Fruit fly (Drosophila melanogaster) whole organism, adult: ENCODE results near the gene ems.
A peak's percentile ranks its signal among the peaks of the same experiment; 100 is the strongest.

Experiments
- CG11617 ChIP-seq: fragments of 200-800 bp; sonication (Bioruptor generic); optimal IDR thresholded peaks from 2 replicates; lab custom pipeline; 2017; ENCODE audit warnings: mild to moderate bottlenecking, missing biosample characterization, missing genetic modification reagents, missing genetic modification characterization
- CG12768 ChIP-seq: fragments of 200-800 bp; sonication (Bioruptor generic); optimal IDR thresholded peaks from 2 replicates; lab custom pipeline; 2017; ENCODE audit warnings: missing biosample characterization, missing genetic modification characterization, mild to moderate bottlenecking, moderate library complexity, missing genetic modification reagents
- CG14711 ChIP-seq: fragments of 200-800 bp; sonication (Bioruptor generic); optimal IDR thresholded peaks from 2 replicates; lab custom pipeline; 2018; ENCODE audit warnings: missing biosample characterization, mild to moderate bottlenecking, missing genetic modification characterization, moderate library complexity
- CG1620 ChIP-seq: fragments of 200-800 bp; sonication (Bioruptor generic); optimal IDR thresholded peaks from 2 replicates; lab custom pipeline; 2016; ENCODE audit warnings: missing biosample characterization, missing genetic modification characterization
- CG33017 ChIP-seq: fragments of 200-800 bp; sonication (Bioruptor generic); optimal IDR thresholded peaks from 2 replicates; lab custom pipeline; 2018; ENCODE audit warnings: missing biosample characterization, mild to moderate bottlenecking, missing genetic modification characterization, moderate library complexity
- CG5204 ChIP-seq: fragments of 200-800 bp; sonication (Bioruptor generic); optimal IDR thresholded peaks from 2 replicates; lab custom pipeline; 2016; ENCODE audit warnings: missing biosample characterization, missing genetic modification characterization
- CG7045 ChIP-seq: fragments of 200-800 bp; sonication (Bioruptor generic); optimal IDR thresholded peaks from 2 replicates; lab custom pipeline; 2017; ENCODE audit warnings: missing biosample characterization, mild to moderate bottlenecking, missing genetic modification characterization
- CG7101 ChIP-seq: fragments of 200-800 bp; sonication (Bioruptor generic); optimal IDR thresholded peaks from 2 replicates; lab custom pipeline; 2018; ENCODE audit warnings: missing biosample characterization, mild to moderate bottlenecking, missing genetic modification characterization, moderate library complexity
- Clk ChIP-seq: fragments of 200-800 bp; sonication (Bioruptor generic); optimal IDR thresholded peaks from 2 replicates; lab custom pipeline; 2017; ENCODE audit warnings: missing biosample characterization, missing genetic modification characterization
- Crg-1 ChIP-seq: fragments of 200-800 bp; sonication (Bioruptor generic); optimal IDR thresholded peaks from 2 replicates; lab custom pipeline; 2016; ENCODE audit warnings: missing biosample characterization, missing genetic modification characterization
- Hr96 ChIP-seq: fragments of 200-800 bp; sonication (Bioruptor generic); optimal IDR thresholded peaks from 2 replicates; lab custom pipeline; 2016; ENCODE audit warnings: missing biosample characterization, missing genetic modification characterization
- Mnt ChIP-seq: fragments of 200-800 bp; sonication (Bioruptor generic); optimal IDR thresholded peaks from 2 replicates; lab custom pipeline; 2016; ENCODE audit warnings: missing biosample characterization, mild to moderate bottlenecking, missing genetic modification characterization
- bab1 ChIP-seq: fragments of 200-800 bp; sonication (Bioruptor generic); optimal IDR thresholded peaks from 3 replicates; lab custom pipeline; 2019; ENCODE audit warnings: missing biosample characterization, mild to moderate bottlenecking, missing genetic modification characterization, moderate library complexity
- cic ChIP-seq: fragments of 200-800 bp; sonication (Bioruptor generic); optimal IDR thresholded peaks from 2 replicates; lab custom pipeline; 2017; ENCODE audit warnings: missing biosample characterization, mild to moderate bottlenecking, missing genetic modification characterization, moderate library complexity
- cnc ChIP-seq, 2 experiments: fragments of >200 bp; optimal IDR thresholded peaks; 2 replicates each; lab custom pipeline; 2017
- kay ChIP-seq: fragments of 200-800 bp; sonication (Bioruptor generic); peaks from one replicate; lab custom pipeline; 2016; ENCODE audit warnings: missing biosample characterization, missing genetic modification characterization, borderline replicate concordance
- ovo ChIP-seq: fragments of 200-800 bp; sonication (Bioruptor generic); optimal IDR thresholded peaks from 2 replicates; lab custom pipeline; 2016; ENCODE audit warnings: missing biosample characterization, missing genetic modification characterization
- pad ChIP-seq: fragments of 200-800 bp; sonication (Bioruptor generic); optimal IDR thresholded peaks from 3 replicates; lab custom pipeline; 2017; ENCODE audit warnings: missing biosample characterization, missing genetic modification characterization, mild to moderate bottlenecking, moderate library complexity, missing genetic modification reagents
- tj ChIP-seq: fragments of 200-800 bp; sonication (Bioruptor generic); optimal IDR thresholded peaks from 3 replicates; lab custom pipeline; 2017; ENCODE audit warnings: missing biosample characterization, mild to moderate bottlenecking, missing genetic modification characterization, moderate library complexity
- toe ChIP-seq: fragments of 200-800 bp; sonication (Bioruptor generic); optimal IDR thresholded peaks from 2 replicates; lab custom pipeline; 2016; ENCODE audit warnings: missing biosample characterization, missing genetic modification characterization

The ems gene

dm6 chr3R:13875438-13875861 is 26.2 kb upstream of the ems start:
- no peak for TF ChIP-seq CG7045
- TF ChIP-seq Clk: no peak
- no peak for TF ChIP-seq pad (GFP tag; lab: Kevin White, UChicago)
- no peak for TF ChIP-seq CG33017 (tag; lab: Kevin White, UChicago)
- TF ChIP-seq ovo: no peak
- no peak for TF ChIP-seq Hr96
- no peak for TF ChIP-seq toe (GFP tag; lab: Kevin White, UChicago)
- no peak for TF ChIP-seq cic (GFP tag; lab: Kevin White, UChicago)
- no peak for TF ChIP-seq bab1 (GFP tag; lab: Kevin White, UChicago)
- no peak for TF ChIP-seq CG7101
- TF ChIP-seq CG12768 (GFP tag; lab: Kevin White, UChicago): no peak
- no peak for TF ChIP-seq kay
- no peak for TF ChIP-seq tj (GFP tag; lab: Kevin White, UChicago)
- TF ChIP-seq CG11617: no peak
- no peak for TF ChIP-seq Mnt (GFP tag; lab: Kevin White, UChicago)
- TF ChIP-seq CG14711 (tag; lab: Kevin White, UChicago): no peak
- TF ChIP-seq Crg-1 (GFP tag; lab: Kevin White, UChicago): no peak
- TF ChIP-seq cnc (optimal IDR thresholded peaks at IDR 0.05; lab: Kevin White, UChicago): no peak
- TF ChIP-seq CG1620 (GFP tag; lab: Kevin White, UChicago): no peak
- TF ChIP-seq CG5204 (GFP tag; lab: Kevin White, UChicago): no peak

dm6 chr3R:13877125-13877524 is 24.5 kb upstream of the ems start:
- no peak for TF ChIP-seq Crg-1 (GFP tag; lab: Kevin White, UChicago)
- peak; percentile 97 for TF ChIP-seq pad (GFP tag; lab: Kevin White, UChicago)

dm6 chr3R:13879349-13879748 is 22.3 kb upstream of the ems start:
- TF ChIP-seq CG33017 (tag; lab: Kevin White, UChicago): no peak
- TF ChIP-seq CG12768 (GFP tag; lab: Kevin White, UChicago): no peak
- no peak for TF ChIP-seq CG11617
- TF ChIP-seq Clk: no peak
- TF ChIP-seq Mnt (GFP tag; lab: Kevin White, UChicago): no peak

dm6 chr3R:13880872-13881271 is 20.8 kb upstream of the ems start:
- TF ChIP-seq CG33017 (tag; lab: Kevin White, UChicago): no peak
- no peak for TF ChIP-seq Clk
- no peak for TF ChIP-seq CG12768 (GFP tag; lab: Kevin White, UChicago)
- no peak for TF ChIP-seq CG11617
- TF ChIP-seq toe (GFP tag; lab: Kevin White, UChicago): no peak
- no peak for TF ChIP-seq CG7101
- TF ChIP-seq cnc (optimal IDR thresholded peaks at IDR 0.05; lab: Kevin White, UChicago): no peak
- TF ChIP-seq ovo: no peak
- no peak for TF ChIP-seq bab1 (GFP tag; lab: Kevin White, UChicago)
- TF ChIP-seq CG14711 (tag; lab: Kevin White, UChicago): no peak
- no peak for TF ChIP-seq Crg-1 (GFP tag; lab: Kevin White, UChicago)
- no peak for TF ChIP-seq tj (GFP tag; lab: Kevin White, UChicago)
- no peak for TF ChIP-seq kay
- no peak for TF ChIP-seq Mnt (GFP tag; lab: Kevin White, UChicago)

dm6 chr3R:13883388-13883787 is 18.3 kb upstream of the ems start:
- TF ChIP-seq Crg-1 (GFP tag; lab: Kevin White, UChicago): no peak
- no peak for TF ChIP-seq CG11617

dm6 chr3R:13884929-13885328 is 16.7 kb upstream of the ems start:
- TF ChIP-seq Mnt (GFP tag; lab: Kevin White, UChicago) (no peak), Hr96 (no peak), CG5204 (GFP tag; lab: Kevin White, UChicago) (no peak), CG7045 (no peak), CG7101 (no peak), CG11617 (no peak), Clk (no peak), CG14711 (tag; lab: Kevin White, UChicago) (no peak), Crg-1 (GFP tag; lab: Kevin White, UChicago) (no peak), cic (GFP tag; lab: Kevin White, UChicago) (no peak), bab1 (GFP tag; lab: Kevin White, UChicago) (no peak), CG1620 (GFP tag; lab: Kevin White, UChicago) (no peak), kay (no peak), cnc (optimal IDR thresholded peaks at IDR 0.05; lab: Kevin White, UChicago) (no peak), ovo (no peak), toe (GFP tag; lab: Kevin White, UChicago) (no peak), CG33017 (tag; lab: Kevin White, UChicago) (no peak)

dm6 chr3R:13887812-13888211 is 13.8 kb upstream of the ems start:
- TF ChIP-seq kay: no peak
- TF ChIP-seq Crg-1 (GFP tag; lab: Kevin White, UChicago): no peak

dm6 chr3R:13888332-13888731 is 13.3 kb upstream of the ems start:
- no peak for TF ChIP-seq Hr96
- no peak for TF ChIP-seq Mnt (GFP tag; lab: Kevin White, UChicago)
- no peak for TF ChIP-seq tj (GFP tag; lab: Kevin White, UChicago)
- TF ChIP-seq pad (GFP tag; lab: Kevin White, UChicago): no peak
- no peak for TF ChIP-seq CG33017 (tag; lab: Kevin White, UChicago)
- TF ChIP-seq CG5204 (GFP tag; lab: Kevin White, UChicago): no peak
- TF ChIP-seq CG1620 (GFP tag; lab: Kevin White, UChicago): no peak
- TF ChIP-seq Clk: no peak
- TF ChIP-seq cic (GFP tag; lab: Kevin White, UChicago): no peak
- TF ChIP-seq kay: no peak
- TF ChIP-seq Crg-1 (GFP tag; lab: Kevin White, UChicago): no peak
- no peak for TF ChIP-seq CG11617
- no peak for TF ChIP-seq cnc (optimal IDR thresholded peaks at IDR 0.05; lab: Kevin White, UChicago)
- TF ChIP-seq ovo: no peak
- TF ChIP-seq CG7101: no peak
- no peak for TF ChIP-seq bab1 (GFP tag; lab: Kevin White, UChicago)
- no peak for TF ChIP-seq CG7045
- no peak for TF ChIP-seq CG12768 (GFP tag; lab: Kevin White, UChicago)
